Worm (Caenorhabditis elegans) whole organism, L2 larva: ENCODE measurements around the gene pmp-3.
A peak's percentile ranks its signal among the peaks of the same experiment; 100 is the strongest.

Experiments
- C34F6.9 ChIP-seq: fragments of 150-350 bp; optimal IDR thresholded peaks from 2 replicates; lab custom pipeline; 2014; ENCODE audit warnings: missing biosample characterization, missing genetic modification characterization
- F13H6.1 ChIP-seq: sonication (generic microtip); optimal IDR thresholded peaks from 2 replicates; lab custom pipeline; 2016; ENCODE audit warnings: missing genetic modification characterization, missing compliant biosample characterization
- R02D3.7 ChIP-seq: fragments of 150-350 bp; optimal IDR thresholded peaks from 2 replicates; lab custom pipeline; 2014; ENCODE audit warnings: missing biosample characterization, missing genetic modification characterization
- Y55F3AM.14 ChIP-seq: fragments of 200-800 bp; sonication (Bioruptor generic); optimal IDR thresholded peaks from 2 replicates; lab custom pipeline; 2018; ENCODE audit warnings: mild to moderate bottlenecking, missing genetic modification characterization, missing compliant biosample characterization
- ZK546.5 ChIP-seq: sonication (generic microtip); optimal IDR thresholded peaks from 2 replicates; lab custom pipeline; 2017; ENCODE audit warnings: missing biosample characterization, missing genetic modification characterization
- aly-2 ChIP-seq: fragments of 150-350 bp; optimal IDR thresholded peaks from 2 replicates; lab custom pipeline; 2014; ENCODE audit warnings: missing biosample characterization, missing genetic modification characterization
- ama-1 ChIP-seq: fragments of 150-350 bp; optimal IDR thresholded peaks from 2 replicates; lab custom pipeline; 2018; ENCODE audit warnings: inconsistent platforms
- blmp-1 ChIP-seq: sonication (generic microtip); optimal IDR thresholded peaks from 2 replicates; lab custom pipeline; 2017; ENCODE audit warnings: missing genetic modification characterization, mild to moderate bottlenecking, missing compliant biosample characterization, antibody characterized with exemption, moderate library complexity; ENCODE audit not compliant: insufficient read depth
- ceh-82 ChIP-seq: fragments of 150-350 bp; optimal IDR thresholded peaks from 2 replicates; lab custom pipeline; 2014; ENCODE audit warnings: missing biosample characterization, missing genetic modification characterization
- crh-2 ChIP-seq: sonication (generic microtip); optimal IDR thresholded peaks from 2 replicates; lab custom pipeline; 2017; ENCODE audit warnings: missing biosample characterization, missing genetic modification characterization
- dmd-4 ChIP-seq: sonication (generic microtip); optimal IDR thresholded peaks from 2 replicates; lab custom pipeline; 2017; ENCODE audit warnings: missing biosample characterization, missing genetic modification characterization
- egl-27 ChIP-seq: sonication (generic microtip); optimal IDR thresholded peaks from 3 replicates; lab custom pipeline; 2017; ENCODE audit warnings: missing biosample characterization, missing genetic modification reagents, missing genetic modification characterization
- elt-1 ChIP-seq: fragments of 150-350 bp; optimal IDR thresholded peaks from 2 replicates; lab custom pipeline; 2014; ENCODE audit warnings: missing biosample characterization, missing genetic modification characterization
- elt-3 ChIP-seq: sonication (generic microtip); optimal IDR thresholded peaks from 2 replicates; lab custom pipeline; 2017; ENCODE audit warnings: missing biosample characterization, missing genetic modification characterization
- fos-1 ChIP-seq: fragments of 150-350 bp; optimal IDR thresholded peaks from 2 replicates; lab custom pipeline; 2014; ENCODE audit warnings: missing biosample characterization, missing genetic modification characterization
- gmeb-1 ChIP-seq: fragments of 150-350 bp; optimal IDR thresholded peaks from 2 replicates; lab custom pipeline; 2014; ENCODE audit warnings: missing biosample characterization, missing genetic modification characterization
- lin-11 ChIP-seq: fragments of 150-350 bp; sonication (generic microtip); optimal IDR thresholded peaks from 2 replicates; lab custom pipeline; 2014; ENCODE audit warnings: missing biosample characterization, missing genetic modification characterization, inconsistent platforms, mixed read lengths
- lin-13 ChIP-seq: fragments of 150-350 bp; optimal IDR thresholded peaks from 2 replicates; lab custom pipeline; 2014; ENCODE audit warnings: missing biosample characterization, missing genetic modification reagents, missing genetic modification characterization
- lin-39 ChIP-seq: fragments of 150-350 bp; optimal IDR thresholded peaks from 2 replicates; lab custom pipeline; 2014; ENCODE audit warnings: missing biosample characterization, missing genetic modification reagents, missing genetic modification characterization
- lsy-2 ChIP-seq, 2 experiments: fragments of 150-350 bp in 1 of 2; sonication (generic microtip) in 1 of 2; optimal IDR thresholded peaks; 2 replicates each; lab custom pipeline; 2014 to 2017; ENCODE audit warnings: missing biosample characterization in 2 of 2, missing genetic modification characterization in 2 of 2
- mbf-1 ChIP-seq: sonication (generic microtip); optimal IDR thresholded peaks from 2 replicates; lab custom pipeline; 2017; ENCODE audit warnings: missing biosample characterization, missing genetic modification characterization
- mdl-1 ChIP-seq, 2 experiments: fragments of 150-350 bp in 1 of 2; sonication (generic microtip) in 1 of 2; optimal IDR thresholded peaks; 2 replicates each; lab custom pipeline; 2017; ENCODE audit warnings: missing biosample characterization in 2 of 2, missing genetic modification characterization in 2 of 2
- nhr-10 ChIP-seq: sonication (generic microtip); optimal IDR thresholded peaks from 2 replicates; lab custom pipeline; 2017; ENCODE audit warnings: missing biosample characterization, missing genetic modification characterization
- nhr-11 ChIP-seq: fragments of 150-350 bp; optimal IDR thresholded peaks from 2 replicates; lab custom pipeline; 2014; ENCODE audit warnings: missing biosample characterization, missing genetic modification characterization
- nhr-129 ChIP-seq: fragments of 150-350 bp; optimal IDR thresholded peaks from 2 replicates; lab custom pipeline; 2014; ENCODE audit warnings: missing biosample characterization, missing genetic modification characterization
- nhr-21 ChIP-seq: fragments of 150-350 bp; optimal IDR thresholded peaks from 2 replicates; lab custom pipeline; 2014; ENCODE audit warnings: missing biosample characterization, missing genetic modification characterization
- nhr-23 ChIP-seq: fragments of 150-350 bp; optimal IDR thresholded peaks from 2 replicates; lab custom pipeline; 2014; ENCODE audit warnings: missing biosample characterization, missing genetic modification reagents, missing genetic modification characterization
- nhr-237 ChIP-seq: fragments of 150-350 bp; optimal IDR thresholded peaks from 2 replicates; lab custom pipeline; 2014; ENCODE audit warnings: missing biosample characterization, missing genetic modification characterization
- nhr-25 ChIP-seq: fragments of 150-350 bp; sonication (generic microtip); optimal IDR thresholded peaks from 3 replicates; lab custom pipeline; 2014; ENCODE audit warnings: missing biosample characterization, missing genetic modification characterization
- nhr-6 ChIP-seq: fragments of 150-350 bp; optimal IDR thresholded peaks from 2 replicates; lab custom pipeline; 2014; ENCODE audit warnings: missing biosample characterization, missing genetic modification characterization
- nhr-77 ChIP-seq: fragments of 150-350 bp; optimal IDR thresholded peaks from 2 replicates; lab custom pipeline; 2014; ENCODE audit warnings: missing biosample characterization, missing genetic modification characterization
- peb-1 ChIP-seq: fragments of 150-350 bp; optimal IDR thresholded peaks from 2 replicates; lab custom pipeline; 2014; ENCODE audit warnings: missing biosample characterization, missing genetic modification characterization
- sem-4 ChIP-seq: fragments of 150-350 bp; optimal IDR thresholded peaks from 2 replicates; lab custom pipeline; 2014; ENCODE audit warnings: missing biosample characterization, missing genetic modification reagents, missing genetic modification characterization
- skn-1 ChIP-seq: sonication (generic microtip); optimal IDR thresholded peaks from 2 replicates; lab custom pipeline; 2017; ENCODE audit warnings: missing biosample characterization, missing genetic modification characterization
- sma-3 ChIP-seq: sonication (generic microtip); optimal IDR thresholded peaks from 2 replicates; lab custom pipeline; 2016; ENCODE audit warnings: missing genetic modification reagents, missing genetic modification characterization, missing compliant biosample characterization
- sma-9 ChIP-seq, 2 experiments: fragments of 150-350 bp in 1 of 2; sonication (generic microtip) in 1 of 2; optimal IDR thresholded peaks; 2 replicates each; lab custom pipeline; 2014 to 2016; ENCODE audit warnings: missing genetic modification characterization in 2 of 2, mild to moderate bottlenecking in 1 of 2, missing biosample characterization in 1 of 2, missing compliant biosample characterization in 1 of 2, missing genetic modification reagents in 1 of 2, moderate library complexity in 1 of 2
- snpc-4 ChIP-seq: fragments of 150-350 bp; optimal IDR thresholded peaks from 2 replicates; lab custom pipeline; 2014; ENCODE audit warnings: missing biosample characterization, missing genetic modification characterization
- unc-39 ChIP-seq: fragments of 150-350 bp; optimal IDR thresholded peaks from 2 replicates; lab custom pipeline; 2014; ENCODE audit warnings: missing biosample characterization, missing genetic modification characterization
- unc-55 ChIP-seq: fragments of 150-350 bp; sonication (generic microtip); optimal IDR thresholded peaks from 3 replicates; lab custom pipeline; 2014; ENCODE audit warnings: missing biosample characterization, missing genetic modification reagents, missing genetic modification characterization
- unc-62 ChIP-seq: fragments of 150-350 bp; optimal IDR thresholded peaks from 2 replicates; lab custom pipeline; 2014; ENCODE audit warnings: missing biosample characterization, missing genetic modification reagents, missing genetic modification characterization
- zag-1 ChIP-seq: fragments of 150-350 bp; optimal IDR thresholded peaks from 2 replicates; lab custom pipeline; 2014; ENCODE audit warnings: missing biosample characterization, missing genetic modification characterization
- ztf-1 ChIP-seq: fragments of 200-800 bp; sonication (Bioruptor generic); conservative IDR thresholded peaks from 2 replicates; pipeline ENCODE4 v1.3.6; 2022; ENCODE audit warnings: missing genetic modification characterization, missing compliant biosample characterization
- ztf-11 ChIP-seq: sonication (generic microtip); optimal IDR thresholded peaks from 2 replicates; lab custom pipeline; 2017; ENCODE audit warnings: missing biosample characterization, missing genetic modification characterization

Gene pmp-3

ce11 chrV:14645817-14646789 is at the start of gene pmp-3, which contains the start of gene rfc-1:
Gene pmp-3 (plus strand): TSS chrV:14646739.
Gene rfc-1 (minus strand): TSS chrV:14645979.
- no peak for TF ChIP-seq dmd-4 (tag; lab: Kevin White, UChicago)
- TF ChIP-seq ztf-11, result no peak
- TF ChIP-seq unc-55 (GFP tag; lab: Kevin White, UChicago), result peak; percentile 51
- no peak for TF ChIP-seq sma-9 (GFP tag; optimal IDR thresholded peaks at IDR 0.05; lab: Kevin White, UChicago)
- TF ChIP-seq sma-9 (tag; optimal IDR thresholded peaks at IDR 0.05; lab: Kevin White, UChicago), result no peak
- no peak for TF ChIP-seq egl-27 (tag; lab: Kevin White, UChicago)
- no peak for TF ChIP-seq nhr-21 (tag; lab: Kevin White, UChicago)
- no peak for TF ChIP-seq nhr-237
- TF ChIP-seq ZK546.5 (tag; lab: Kevin White, UChicago), result no peak
- TF ChIP-seq C34F6.9 (tag; lab: Kevin White, UChicago), result peak; percentile 39
- TF ChIP-seq lsy-2 (tag; optimal IDR thresholded peaks at IDR 0.05; lab: Kevin White, UChicago), result no peak
- no peak for TF ChIP-seq zag-1
- TF ChIP-seq blmp-1 (tag; lab: Kevin White, UChicago), result peak; percentile 52
- TF ChIP-seq nhr-129 (tag; lab: Kevin White, UChicago), result peak; percentile 16
- no peak for TF ChIP-seq lin-11 (tag; lab: Kevin White, UChicago)
- no peak for TF ChIP-seq mbf-1 (tag; lab: Kevin White, UChicago)
- TF ChIP-seq sma-3 (GFP tag; lab: Kevin White, UChicago), result no peak
- TF ChIP-seq fos-1 (tag; lab: Kevin White, UChicago), result peak; percentile 21
- no peak for TF ChIP-seq nhr-10 (tag; lab: Kevin White, UChicago)
- peak; percentile 84 for TF ChIP-seq gmeb-1 (tag; lab: Kevin White, UChicago)
- TF ChIP-seq sem-4 (tag; lab: Kevin White, UChicago), result no peak
- TF ChIP-seq F13H6.1 (tag; lab: Kevin White, UChicago), result peak; percentile 10
- peak; percentile 2 for TF ChIP-seq skn-1 (tag; lab: Kevin White, UChicago)
- TF ChIP-seq nhr-11 (tag; lab: Kevin White, UChicago), result no peak
- TF ChIP-seq nhr-6 (tag; lab: Kevin White, UChicago), result no peak
- no peak for TF ChIP-seq elt-3
- peak; percentile 13 for TF ChIP-seq nhr-25
- TF ChIP-seq aly-2, result no peak

ce11 chrV:14597005-14597680 is 49.4 kb upstream of the pmp-3 start, which contains the start of gene pes-9:
Gene pes-9 (minus strand): TSS chrV:14597034.
- TF ChIP-seq dmd-4 (tag; lab: Kevin White, UChicago), result no peak
- TF ChIP-seq crh-2, result peak; percentile 29
- TF ChIP-seq fos-1 (tag; lab: Kevin White, UChicago), result peak; percentile 27

- TF ChIP-seq ztf-1 (GFP tag; lab: Robert Waterston, UW) (no peak), mdl-1 (tag; optimal IDR thresholded peaks at IDR 0.05; lab: Kevin White, UChicago) (no peak), egl-27 (tag; lab: Kevin White, UChicago) (no peak), peb-1 (tag; lab: Kevin White, UChicago) (no peak), nhr-11 (tag; lab: Kevin White, UChicago) (no peak), ama-1 (lab: Kevin White, UChicago) (no peak), lin-13 (no peak), elt-1 (tag; lab: Kevin White, UChicago) (no peak), ztf-11 (no peak), dmd-4 (tag; lab: Kevin White, UChicago) (no peak), nhr-10 (tag; lab: Kevin White, UChicago) (no peak), unc-62 (GFP tag; lab: Kevin White, UChicago) (no peak), lin-39 (tag; lab: Kevin White, UChicago) (no peak), C34F6.9 (tag; lab: Kevin White, UChicago) (peak; percentile 77), nhr-6 (tag; lab: Kevin White, UChicago) (no peak), nhr-23 (tag; lab: Kevin White, UChicago) (no peak), fos-1 (tag; lab: Kevin White, UChicago) (peak; percentile 58), ceh-82 (tag; lab: Kevin White, UChicago) (no peak), sem-4 (tag; lab: Kevin White, UChicago) (no peak), sma-3 (GFP tag; lab: Kevin White, UChicago) (peak; percentile 12), nhr-77 (no peak), sma-9 (GFP tag; optimal IDR thresholded peaks at IDR 0.05; lab: Kevin White, UChicago) (no peak), sma-9 (tag; optimal IDR thresholded peaks at IDR 0.05; lab: Kevin White, UChicago) (no peak), R02D3.7 (no peak), unc-39 (tag; lab: Kevin White, UChicago) (no peak), nhr-25 (no peak), unc-55 (GFP tag; lab: Kevin White, UChicago) (peak; percentile 67), Y55F3AM.14 (no peak), nhr-129 (tag; lab: Kevin White, UChicago) (peak; percentile 60), blmp-1 (tag; lab: Kevin White, UChicago) (no peak), snpc-4 (tag; lab: Kevin White, UChicago) (no peak), nhr-21 (tag; lab: Kevin White, UChicago) (no peak), mbf-1 (tag; lab: Kevin White, UChicago) (no peak)
These were observed 48.8 kb upstream of the pmp-3 start, which contains the start of gene R11H6.2 for ce11 chrV:14597681-14598184. Gene R11H6.2 (plus strand): TSS chrV:14598006.
